Worm (Caenorhabditis elegans) whole organism, L2 larva: ENCODE measurements around the gene C26B2.8.

Experiments used
- C34F6.9 ChIP-seq: fragments of 150-350 bp; optimal IDR thresholded peaks from 2 replicates; lab custom pipeline; 2014; ENCODE audit warnings: missing biosample characterization, missing genetic modification characterization
- F13H6.1 ChIP-seq: sonication (generic microtip); optimal IDR thresholded peaks from 2 replicates; lab custom pipeline; 2016; ENCODE audit warnings: missing genetic modification characterization, missing compliant biosample characterization
- R02D3.7 ChIP-seq: fragments of 150-350 bp; optimal IDR thresholded peaks from 2 replicates; lab custom pipeline; 2014; ENCODE audit warnings: missing biosample characterization, missing genetic modification characterization
- Y55F3AM.14 ChIP-seq: fragments of 200-800 bp; sonication (Bioruptor generic); optimal IDR thresholded peaks from 2 replicates; lab custom pipeline; 2018; ENCODE audit warnings: mild to moderate bottlenecking, missing genetic modification characterization, missing compliant biosample characterization
- ZK546.5 ChIP-seq: sonication (generic microtip); optimal IDR thresholded peaks from 2 replicates; lab custom pipeline; 2017; ENCODE audit warnings: missing biosample characterization, missing genetic modification characterization
- alr-1 ChIP-seq: fragments of 150-350 bp; optimal IDR thresholded peaks from 2 replicates; lab custom pipeline; 2014; ENCODE audit warnings: missing biosample characterization, missing genetic modification characterization
- aly-2 ChIP-seq: fragments of 150-350 bp; optimal IDR thresholded peaks from 2 replicates; lab custom pipeline; 2014; ENCODE audit warnings: missing biosample characterization, missing genetic modification characterization
- ama-1 ChIP-seq: fragments of 150-350 bp; optimal IDR thresholded peaks from 2 replicates; lab custom pipeline; 2018; ENCODE audit warnings: inconsistent platforms
- blmp-1 ChIP-seq: sonication (generic microtip); optimal IDR thresholded peaks from 2 replicates; lab custom pipeline; 2017; ENCODE audit warnings: missing genetic modification characterization, mild to moderate bottlenecking, missing compliant biosample characterization, antibody characterized with exemption, moderate library complexity; ENCODE audit not compliant: insufficient read depth
- ceh-16 ChIP-seq: fragments of 150-350 bp; optimal IDR thresholded peaks from 2 replicates; lab custom pipeline; 2014; ENCODE audit warnings: missing biosample characterization, missing genetic modification characterization
- ceh-82 ChIP-seq: fragments of 150-350 bp; optimal IDR thresholded peaks from 2 replicates; lab custom pipeline; 2014; ENCODE audit warnings: missing biosample characterization, missing genetic modification characterization
- crh-2 ChIP-seq: sonication (generic microtip); optimal IDR thresholded peaks from 2 replicates; lab custom pipeline; 2017; ENCODE audit warnings: missing biosample characterization, missing genetic modification characterization
- dmd-4 ChIP-seq: sonication (generic microtip); optimal IDR thresholded peaks from 2 replicates; lab custom pipeline; 2017; ENCODE audit warnings: missing biosample characterization, missing genetic modification characterization
- egl-27 ChIP-seq: sonication (generic microtip); optimal IDR thresholded peaks from 3 replicates; lab custom pipeline; 2017; ENCODE audit warnings: missing biosample characterization, missing genetic modification reagents, missing genetic modification characterization
- elt-1 ChIP-seq: fragments of 150-350 bp; optimal IDR thresholded peaks from 2 replicates; lab custom pipeline; 2014; ENCODE audit warnings: missing biosample characterization, missing genetic modification characterization
- elt-3 ChIP-seq: sonication (generic microtip); optimal IDR thresholded peaks from 2 replicates; lab custom pipeline; 2017; ENCODE audit warnings: missing biosample characterization, missing genetic modification characterization
- fos-1 ChIP-seq: fragments of 150-350 bp; optimal IDR thresholded peaks from 2 replicates; lab custom pipeline; 2014; ENCODE audit warnings: missing biosample characterization, missing genetic modification characterization
- gmeb-1 ChIP-seq: fragments of 150-350 bp; optimal IDR thresholded peaks from 2 replicates; lab custom pipeline; 2014; ENCODE audit warnings: missing biosample characterization, missing genetic modification characterization
- lin-11 ChIP-seq: fragments of 150-350 bp; sonication (generic microtip); optimal IDR thresholded peaks from 2 replicates; lab custom pipeline; 2014; ENCODE audit warnings: missing biosample characterization, missing genetic modification characterization, inconsistent platforms, mixed read lengths
- lin-13 ChIP-seq: fragments of 150-350 bp; optimal IDR thresholded peaks from 2 replicates; lab custom pipeline; 2014; ENCODE audit warnings: missing biosample characterization, missing genetic modification reagents, missing genetic modification characterization
- lin-39 ChIP-seq: fragments of 150-350 bp; optimal IDR thresholded peaks from 2 replicates; lab custom pipeline; 2014; ENCODE audit warnings: missing biosample characterization, missing genetic modification reagents, missing genetic modification characterization
- lsy-2 ChIP-seq, 2 experiments: fragments of 150-350 bp in 1 of 2; sonication (generic microtip) in 1 of 2; optimal IDR thresholded peaks; 2 replicates each; lab custom pipeline; 2014 to 2017; ENCODE audit warnings: missing biosample characterization in 2 of 2, missing genetic modification characterization in 2 of 2
- mab-5 ChIP-seq: fragments of 150-350 bp; optimal IDR thresholded peaks from 2 replicates; lab custom pipeline; 2014; ENCODE audit warnings: missing biosample characterization, missing genetic modification characterization
- mbf-1 ChIP-seq: sonication (generic microtip); optimal IDR thresholded peaks from 2 replicates; lab custom pipeline; 2017; ENCODE audit warnings: missing biosample characterization, missing genetic modification characterization
- mdl-1 ChIP-seq, 2 experiments: fragments of 150-350 bp in 1 of 2; sonication (generic microtip) in 1 of 2; optimal IDR thresholded peaks; 2 replicates each; lab custom pipeline; 2017; ENCODE audit warnings: missing biosample characterization in 2 of 2, missing genetic modification characterization in 2 of 2
- nhr-10 ChIP-seq: sonication (generic microtip); optimal IDR thresholded peaks from 2 replicates; lab custom pipeline; 2017; ENCODE audit warnings: missing biosample characterization, missing genetic modification characterization
- nhr-11 ChIP-seq: fragments of 150-350 bp; optimal IDR thresholded peaks from 2 replicates; lab custom pipeline; 2014; ENCODE audit warnings: missing biosample characterization, missing genetic modification characterization
- nhr-12 ChIP-seq: fragments of 150-350 bp; optimal IDR thresholded peaks from 2 replicates; lab custom pipeline; 2014; ENCODE audit warnings: missing biosample characterization, missing genetic modification characterization
- nhr-129 ChIP-seq: fragments of 150-350 bp; optimal IDR thresholded peaks from 2 replicates; lab custom pipeline; 2014; ENCODE audit warnings: missing biosample characterization, missing genetic modification characterization
- nhr-21 ChIP-seq: fragments of 150-350 bp; optimal IDR thresholded peaks from 2 replicates; lab custom pipeline; 2014; ENCODE audit warnings: missing biosample characterization, missing genetic modification characterization
- nhr-23 ChIP-seq: fragments of 150-350 bp; optimal IDR thresholded peaks from 2 replicates; lab custom pipeline; 2014; ENCODE audit warnings: missing biosample characterization, missing genetic modification reagents, missing genetic modification characterization
- nhr-237 ChIP-seq: fragments of 150-350 bp; optimal IDR thresholded peaks from 2 replicates; lab custom pipeline; 2014; ENCODE audit warnings: missing biosample characterization, missing genetic modification characterization
- nhr-25 ChIP-seq: fragments of 150-350 bp; sonication (generic microtip); optimal IDR thresholded peaks from 3 replicates; lab custom pipeline; 2014; ENCODE audit warnings: missing biosample characterization, missing genetic modification characterization
- nhr-6 ChIP-seq: fragments of 150-350 bp; optimal IDR thresholded peaks from 2 replicates; lab custom pipeline; 2014; ENCODE audit warnings: missing biosample characterization, missing genetic modification characterization
- nhr-77 ChIP-seq: fragments of 150-350 bp; optimal IDR thresholded peaks from 2 replicates; lab custom pipeline; 2014; ENCODE audit warnings: missing biosample characterization, missing genetic modification characterization
- peb-1 ChIP-seq: fragments of 150-350 bp; optimal IDR thresholded peaks from 2 replicates; lab custom pipeline; 2014; ENCODE audit warnings: missing biosample characterization, missing genetic modification characterization
- sem-4 ChIP-seq: fragments of 150-350 bp; optimal IDR thresholded peaks from 2 replicates; lab custom pipeline; 2014; ENCODE audit warnings: missing biosample characterization, missing genetic modification reagents, missing genetic modification characterization
- skn-1 ChIP-seq: sonication (generic microtip); optimal IDR thresholded peaks from 2 replicates; lab custom pipeline; 2017; ENCODE audit warnings: missing biosample characterization, missing genetic modification characterization
- sma-3 ChIP-seq: sonication (generic microtip); optimal IDR thresholded peaks from 2 replicates; lab custom pipeline; 2016; ENCODE audit warnings: missing genetic modification reagents, missing genetic modification characterization, missing compliant biosample characterization
- sma-9 ChIP-seq, 2 experiments: fragments of 150-350 bp in 1 of 2; sonication (generic microtip) in 1 of 2; optimal IDR thresholded peaks; 2 replicates each; lab custom pipeline; 2014 to 2016; ENCODE audit warnings: missing genetic modification characterization in 2 of 2, mild to moderate bottlenecking in 1 of 2, missing biosample characterization in 1 of 2, missing compliant biosample characterization in 1 of 2, missing genetic modification reagents in 1 of 2, moderate library complexity in 1 of 2
- snpc-4 ChIP-seq: fragments of 150-350 bp; optimal IDR thresholded peaks from 2 replicates; lab custom pipeline; 2014; ENCODE audit warnings: missing biosample characterization, missing genetic modification characterization
- unc-39 ChIP-seq: fragments of 150-350 bp; optimal IDR thresholded peaks from 2 replicates; lab custom pipeline; 2014; ENCODE audit warnings: missing biosample characterization, missing genetic modification characterization
- unc-55 ChIP-seq: fragments of 150-350 bp; sonication (generic microtip); optimal IDR thresholded peaks from 3 replicates; lab custom pipeline; 2014; ENCODE audit warnings: missing biosample characterization, missing genetic modification reagents, missing genetic modification characterization
- unc-62 ChIP-seq: fragments of 150-350 bp; optimal IDR thresholded peaks from 2 replicates; lab custom pipeline; 2014; ENCODE audit warnings: missing biosample characterization, missing genetic modification reagents, missing genetic modification characterization
- zag-1 ChIP-seq: fragments of 150-350 bp; optimal IDR thresholded peaks from 2 replicates; lab custom pipeline; 2014; ENCODE audit warnings: missing biosample characterization, missing genetic modification characterization
- ztf-1 ChIP-seq: fragments of 200-800 bp; sonication (Bioruptor generic); conservative IDR thresholded peaks from 2 replicates; pipeline ENCODE4 v1.3.6; 2022; ENCODE audit warnings: missing genetic modification characterization, missing compliant biosample characterization
- ztf-11 ChIP-seq: sonication (generic microtip); optimal IDR thresholded peaks from 2 replicates; lab custom pipeline; 2017; ENCODE audit warnings: missing biosample characterization, missing genetic modification characterization

The C26B2.8 gene

ce11 chrIV:8036492-8036891, 22.5 kb downstream of the C26B2.8 start:
- TF ChIP-seq unc-55 (GFP tag; lab: Kevin White, UChicago) (no peak), nhr-77 (tag; lab: Kevin White, UChicago) (no peak), sma-9 (GFP tag; optimal IDR thresholded peaks at IDR 0.05; lab: Kevin White, UChicago) (peak; percentile 83), sma-9 (tag; optimal IDR thresholded peaks at IDR 0.05; lab: Kevin White, UChicago) (no peak), lsy-2 (tag; optimal IDR thresholded peaks at IDR 0.05; lab: Kevin White, UChicago) (peak in 1 of 2 experiments; percentile 13), ceh-16 (tag; lab: Kevin White, UChicago) (peak; percentile 67), egl-27 (tag; lab: Kevin White, UChicago) (peak; percentile 28), ceh-82 (tag; lab: Kevin White, UChicago) (no peak), blmp-1 (tag; lab: Kevin White, UChicago) (peak; percentile 75), fos-1 (peak; percentile 49), sma-3 (peak; percentile 60), elt-1 (tag; lab: Kevin White, UChicago) (peak; percentile 33), nhr-25 (peak; percentile 89), C34F6.9 (tag; lab: Kevin White, UChicago) (peak; percentile 14), nhr-21 (tag; lab: Kevin White, UChicago) (peak; percentile 51), alr-1 (tag; lab: Kevin White, UChicago) (no peak), nhr-129 (tag; lab: Kevin White, UChicago) (peak; percentile 16), dmd-4 (tag; lab: Kevin White, UChicago) (no peak), mdl-1 (tag; optimal IDR thresholded peaks at IDR 0.05; lab: Kevin White, UChicago) (no peak), skn-1 (tag; lab: Kevin White, UChicago) (no peak), ama-1 (lab: Kevin White, UChicago) (no peak), crh-2 (peak; percentile 48)

ce11 chrIV:8040610-8041317, 26.8 kb downstream of the C26B2.8 start:
- TF ChIP-seq elt-3 (tag; lab: Kevin White, UChicago) (no peak), elt-1 (tag; lab: Kevin White, UChicago) (no peak), dmd-4 (tag; lab: Kevin White, UChicago) (no peak), Y55F3AM.14 (GFP tag; lab: Kevin White, UChicago) (peak; percentile 8), ztf-11 (tag; lab: Kevin White, UChicago) (no peak), snpc-4 (no peak), unc-39 (tag; lab: Kevin White, UChicago) (no peak), ZK546.5 (tag; lab: Kevin White, UChicago) (no peak), sma-3 (no peak), crh-2 (peak; percentile 57), lin-13 (GFP tag; lab: Kevin White, UChicago) (peak; percentile 29), mdl-1 (tag; optimal IDR thresholded peaks at IDR 0.05; lab: Kevin White, UChicago) (peak in 1 of 2 experiments; percentile 49), nhr-11 (tag; lab: Kevin White, UChicago) (no peak), gmeb-1 (tag; lab: Kevin White, UChicago) (no peak), unc-55 (GFP tag; lab: Kevin White, UChicago) (peak; percentile 65), zag-1 (tag; lab: Kevin White, UChicago) (peak; percentile 53), nhr-6 (tag; lab: Kevin White, UChicago) (no peak), nhr-25 (no peak), nhr-77 (tag; lab: Kevin White, UChicago) (no peak), ama-1 (lab: Kevin White, UChicago) (no peak), fos-1 (no peak), mbf-1 (tag; lab: Kevin White, UChicago) (no peak), alr-1 (tag; lab: Kevin White, UChicago) (no peak), nhr-237 (tag; lab: Kevin White, UChicago) (no peak), skn-1 (tag; lab: Kevin White, UChicago) (no peak), nhr-129 (tag; lab: Kevin White, UChicago) (peak; percentile 36), lsy-2 (tag; optimal IDR thresholded peaks at IDR 0.05; lab: Kevin White, UChicago) (peak; percentile 25 to 53), nhr-10 (tag; lab: Kevin White, UChicago) (no peak), ceh-16 (tag; lab: Kevin White, UChicago) (no peak), unc-62 (GFP tag; lab: Kevin White, UChicago) (no peak), peb-1 (tag; lab: Kevin White, UChicago) (no peak), nhr-21 (tag; lab: Kevin White, UChicago) (no peak), sma-9 (GFP tag; optimal IDR thresholded peaks at IDR 0.05; lab: Kevin White, UChicago) (peak; percentile 24), sma-9 (tag; optimal IDR thresholded peaks at IDR 0.05; lab: Kevin White, UChicago) (no peak), aly-2 (tag; lab: Kevin White, UChicago) (no peak), R02D3.7 (tag; lab: Kevin White, UChicago) (no peak), lin-11 (no peak), ceh-82 (tag; lab: Kevin White, UChicago) (no peak), egl-27 (tag; lab: Kevin White, UChicago) (no peak), nhr-12 (tag; lab: Kevin White, UChicago) (no peak), ztf-1 (GFP tag; lab: Robert Waterston, UW) (no peak), sem-4 (no peak), blmp-1 (tag; lab: Kevin White, UChicago) (no peak), F13H6.1 (tag; lab: Kevin White, UChicago) (peak; percentile 55), nhr-23 (tag; lab: Kevin White, UChicago) (no peak), lin-39 (tag; lab: Kevin White, UChicago) (no peak), C34F6.9 (tag; lab: Kevin White, UChicago) (peak; percentile 64), mab-5 (tag; lab: Kevin White, UChicago) (peak; percentile 28)
